Fruit fly (Drosophila melanogaster) whole organism, embryonic: ENCODE measurements around the gene NdufA3.
A peak's percentile ranks its signal among the peaks of the same experiment; 100 is the strongest.

Experiments used
- Atf6 ChIP-seq: fragments of 200-800 bp; sonication (Bioruptor generic); IDR thresholded peaks from 2 replicates; pipeline ENCODE4 v1.3.6; 2022; ENCODE audit warnings: missing biosample characterization, missing genetic modification characterization
- CG10267 ChIP-seq: fragments of 200-800 bp; sonication (Bioruptor generic); optimal IDR thresholded peaks from 2 replicates; lab custom pipeline; 2018; ENCODE audit warnings: missing biosample characterization, mild to moderate bottlenecking, missing genetic modification characterization, moderate library complexity
- CG11723 ChIP-seq: fragments of 200-800 bp; sonication (Bioruptor generic); optimal IDR thresholded peaks from 2 replicates; lab custom pipeline; 2017; ENCODE audit warnings: missing biosample characterization, mild to moderate bottlenecking, missing genetic modification characterization
- CG12071 ChIP-seq: fragments of 200-800 bp; sonication (Bioruptor generic); optimal IDR thresholded peaks from 3 replicates; lab custom pipeline; 2018; ENCODE audit warnings: missing biosample characterization, mild to moderate bottlenecking, missing genetic modification characterization
- CG12104 ChIP-seq: fragments of 200-800 bp; sonication (Bioruptor generic); optimal IDR thresholded peaks from 3 replicates; lab custom pipeline; 2016; ENCODE audit warnings: missing biosample characterization, missing genetic modification characterization
- CG13123 ChIP-seq: fragments of 200-800 bp; sonication (Bioruptor generic); optimal IDR thresholded peaks from 2 replicates; lab custom pipeline; 2016; ENCODE audit warnings: missing biosample characterization, missing genetic modification characterization
- CG17361 ChIP-seq: fragments of 200-800 bp; sonication (Bioruptor generic); IDR thresholded peaks from 3 replicates; pipeline ENCODE4 v1.3.6; 2022; ENCODE audit warnings: missing biosample characterization, missing genetic modification characterization
- CG2199 ChIP-seq: fragments of 200-800 bp; sonication (Bioruptor generic); IDR thresholded peaks from 3 replicates; pipeline ENCODE4 v1.3.6; 2022; ENCODE audit warnings: missing biosample characterization, missing genetic modification characterization
- CG2678 ChIP-seq: fragments of 200-800 bp; sonication (Bioruptor generic); optimal IDR thresholded peaks from 3 replicates; lab custom pipeline; 2019; ENCODE audit warnings: missing biosample characterization, mild to moderate bottlenecking, missing genetic modification characterization, moderate library complexity
- CG32767 ChIP-seq: fragments of 200-800 bp; sonication (Bioruptor generic); IDR thresholded peaks from 2 replicates; pipeline ENCODE4 v1.3.6; 2022; ENCODE audit warnings: missing biosample characterization, missing genetic modification characterization
- CG3281 ChIP-seq: fragments of 200-800 bp; sonication (Bioruptor generic); optimal IDR thresholded peaks from 3 replicates; lab custom pipeline; 2017; ENCODE audit warnings: missing biosample characterization, mild to moderate bottlenecking, missing genetic modification characterization
- CG33557 ChIP-seq: fragments of 200-800 bp; sonication (Bioruptor generic); optimal IDR thresholded peaks from 2 replicates; lab custom pipeline; 2019; ENCODE audit warnings: missing biosample characterization, mild to moderate bottlenecking, missing genetic modification characterization, moderate library complexity
- CG34376 ChIP-seq: fragments of 200-800 bp; sonication (Bioruptor generic); optimal IDR thresholded peaks from 2 replicates; lab custom pipeline; 2018; ENCODE audit warnings: missing biosample characterization, mild to moderate bottlenecking, missing genetic modification characterization
- CG5180 ChIP-seq: fragments of 200-800 bp; sonication (Bioruptor generic); optimal IDR thresholded peaks from 3 replicates; lab custom pipeline; 2017; ENCODE audit warnings: missing biosample characterization, missing genetic modification characterization, mild to moderate bottlenecking, moderate library complexity, missing genetic modification reagents
- CG6683 ChIP-seq: fragments of 200-800 bp; sonication (Bioruptor generic); optimal IDR thresholded peaks from 2 replicates; lab custom pipeline; 2017; ENCODE audit warnings: missing biosample characterization, mild to moderate bottlenecking, missing genetic modification characterization, missing genetic modification reagents
- CG8924 ChIP-seq: fragments of 200-800 bp; optimal IDR thresholded peaks from 3 replicates; lab custom pipeline; 2019; ENCODE audit warnings: missing biosample characterization, mild to moderate bottlenecking, missing genetic modification characterization, moderate library complexity
- CHES-1-like ChIP-seq: fragments of 200-800 bp; sonication (Bioruptor generic); optimal IDR thresholded peaks from 2 replicates; lab custom pipeline; 2016; ENCODE audit warnings: missing biosample characterization, missing genetic modification characterization
- CTCF ChIP-seq: fragments of 200-800 bp; sonication (Bioruptor generic); optimal IDR thresholded peaks from 2 replicates; lab custom pipeline; 2017; ENCODE audit warnings: missing biosample characterization, mild to moderate bottlenecking, missing genetic modification characterization, moderate library complexity
- Deaf1 ChIP-seq: fragments of 200-800 bp; optimal IDR thresholded peaks from 3 replicates; lab custom pipeline; 2019; ENCODE audit warnings: missing biosample characterization, mild to moderate bottlenecking, missing genetic modification characterization, moderate library complexity
- Dek ChIP-seq: fragments of 200-800 bp; sonication (Bioruptor generic); optimal IDR thresholded peaks from 3 replicates; lab custom pipeline; 2019; ENCODE audit warnings: missing biosample characterization, mild to moderate bottlenecking, missing genetic modification characterization, moderate library complexity
- Drgx ChIP-seq: fragments of 200-800 bp; sonication (Bioruptor generic); IDR thresholded peaks from 2 replicates; pipeline ENCODE4 v1.3.6; 2022; ENCODE audit warnings: missing biosample characterization, missing genetic modification characterization
- ERR ChIP-seq: fragments of 200-800 bp; sonication (Bioruptor generic); optimal IDR thresholded peaks from 2 replicates; lab custom pipeline; 2016; ENCODE audit warnings: missing biosample characterization, missing genetic modification characterization
- HmgZ ChIP-seq: fragments of 200-800 bp; sonication (Bioruptor generic); optimal IDR thresholded peaks from 2 replicates; lab custom pipeline; 2018; ENCODE audit warnings: missing biosample characterization, mild to moderate bottlenecking, missing genetic modification characterization
- Hr3 ChIP-seq: fragments of 200-800 bp; sonication (Bioruptor generic); optimal IDR thresholded peaks from 3 replicates; lab custom pipeline; 2016; ENCODE audit warnings: missing biosample characterization, missing genetic modification characterization
- Hr39 ChIP-seq: fragments of >200 bp; optimal IDR thresholded peaks from 2 replicates; lab custom pipeline; 2017
- Ptx1 ChIP-seq: fragments of 200-800 bp; sonication (Bioruptor generic); IDR thresholded peaks from 2 replicates; pipeline ENCODE4 v1.3.6; 2022; ENCODE audit warnings: missing biosample characterization, missing genetic modification characterization
- Xrp1 ChIP-seq: fragments of 200-800 bp; sonication (Bioruptor generic); IDR thresholded peaks from 2 replicates; pipeline ENCODE4 v1.3.6; 2022; ENCODE audit warnings: missing biosample characterization, missing genetic modification characterization
- YL-1 ChIP-seq: fragments of 200-800 bp; sonication (Bioruptor generic); optimal IDR thresholded peaks from 3 replicates; lab custom pipeline; 2017; ENCODE audit warnings: missing biosample characterization, mild to moderate bottlenecking, missing genetic modification characterization
- ap ChIP-seq: fragments of 200-800 bp; sonication (Bioruptor generic); IDR thresholded peaks from 2 replicates; pipeline ENCODE4 v1.3.6; 2022; ENCODE audit warnings: missing biosample characterization, missing genetic modification characterization
- ase ChIP-seq: fragments of 200-800 bp; sonication (Bioruptor generic); IDR thresholded peaks from 3 replicates; pipeline ENCODE4 v1.3.6; 2022; ENCODE audit warnings: missing biosample characterization, missing genetic modification characterization
- bcd ChIP-seq: fragments of 200-800 bp; sonication (Bioruptor generic); optimal IDR thresholded peaks from 2 replicates; lab custom pipeline; 2017; ENCODE audit warnings: missing biosample characterization, mild to moderate bottlenecking, missing genetic modification characterization
- cas ChIP-seq: fragments of 200-800 bp; sonication (Bioruptor generic); IDR thresholded peaks from 2 replicates; pipeline ENCODE4 v1.3.6; 2022; ENCODE audit warnings: missing biosample characterization, missing genetic modification characterization
- chinmo ChIP-seq: fragments of 200-800 bp; sonication (Bioruptor generic); IDR thresholded peaks from 4 replicates; pipeline ENCODE4 v1.3.6; 2022; ENCODE audit warnings: missing biosample characterization, missing genetic modification characterization; ENCODE audit not compliant: partially characterized antibody
- chm ChIP-seq: fragments of 200-800 bp; sonication (Bioruptor generic); IDR thresholded peaks from 2 replicates; pipeline ENCODE4 v1.3.6; 2022; ENCODE audit warnings: missing biosample characterization, missing genetic modification characterization
- cwo ChIP-seq: fragments of 200-800 bp; sonication (Bioruptor generic); optimal IDR thresholded peaks from 3 replicates; lab custom pipeline; 2017; ENCODE audit warnings: missing biosample characterization, missing genetic modification characterization, mild to moderate bottlenecking, moderate library complexity, missing genetic modification reagents
- dpn ChIP-seq, 2 experiments: fragments of 200-800 bp; sonication (Bioruptor generic); optimal IDR thresholded peaks; 3 replicates each; lab custom pipeline; 2016; ENCODE audit warnings: missing biosample characterization in 2 of 2, missing genetic modification characterization in 2 of 2
- gem ChIP-seq: fragments of 200-800 bp; sonication (Bioruptor generic); optimal IDR thresholded peaks from 2 replicates; lab custom pipeline; 2019; ENCODE audit warnings: missing biosample characterization, mild to moderate bottlenecking, missing genetic modification characterization, moderate library complexity
- insv ChIP-seq, 2 experiments: fragments of 200-800 bp; sonication (Bioruptor generic); optimal IDR thresholded peaks; 3 replicates each; lab custom pipeline; 2016 to 2018; ENCODE audit warnings: missing biosample characterization in 2 of 2, missing genetic modification characterization in 2 of 2
- lilli ChIP-seq: fragments of 200-800 bp; sonication (Bioruptor generic); optimal IDR thresholded peaks from 3 replicates; lab custom pipeline; 2016; ENCODE audit warnings: missing biosample characterization, missing genetic modification characterization
- lov ChIP-seq, 2 experiments: fragments of 200-800 bp in 1 of 2; fragments of >200 bp in 1 of 2; sonication (Bioruptor generic) in 1 of 2; IDR thresholded peaks in 1 of 2; optimal IDR thresholded peaks in 1 of 2; 2 replicates in 1 of 2; 3 replicates in 1 of 2; pipeline versions ENCODE4 v1.3.6 to Lab custom; 2017 to 2022; ENCODE audit warnings: missing biosample characterization in 1 of 2, missing genetic modification characterization in 1 of 2
- pan ChIP-seq, 4 experiments: fragments of >200 bp in 3 of 4; fragments of 200-800 bp in 1 of 4; sonication (Bioruptor generic) in 1 of 4; optimal IDR thresholded peaks in 3 of 4; IDR thresholded peaks in 1 of 4; 2 replicates each; pipeline versions ENCODE4 v1.3.6 to Lab custom; 2017 to 2022; ENCODE audit warnings: missing biosample characterization in 2 of 4, missing genetic modification characterization in 2 of 4, mixed read lengths in 1 of 4
- repo ChIP-seq: fragments of 200-800 bp; sonication (Bioruptor generic); optimal IDR thresholded peaks from 2 replicates; lab custom pipeline; 2016; ENCODE audit warnings: missing biosample characterization, missing genetic modification characterization
- run ChIP-seq: fragments of 200-800 bp; sonication (Bioruptor generic); optimal IDR thresholded peaks from 3 replicates; lab custom pipeline; 2018; ENCODE audit warnings: missing biosample characterization, mild to moderate bottlenecking, missing genetic modification characterization
- schlank ChIP-seq: fragments of 200-800 bp; sonication (Bioruptor generic); optimal IDR thresholded peaks from 2 replicates; lab custom pipeline; 2018; ENCODE audit warnings: missing biosample characterization, mild to moderate bottlenecking, missing genetic modification characterization
- so ChIP-seq: fragments of 200-800 bp; sonication (Bioruptor generic); IDR thresholded peaks from 3 replicates; pipeline ENCODE4 v1.3.6; 2022; ENCODE audit warnings: missing biosample characterization, missing genetic modification characterization
- tna ChIP-seq: fragments of 200-800 bp; sonication (Bioruptor generic); IDR thresholded peaks from 2 replicates; pipeline ENCODE4 v1.3.6; 2022; ENCODE audit warnings: missing biosample characterization, missing genetic modification characterization; ENCODE audit not compliant: partially characterized antibody
- unc-4 ChIP-seq: fragments of 200-800 bp; sonication (Bioruptor generic); IDR thresholded peaks from 2 replicates; pipeline ENCODE4 v1.3.6; 2022; ENCODE audit warnings: missing biosample characterization, missing genetic modification characterization; ENCODE audit not compliant: partially characterized antibody
- wdn ChIP-seq: fragments of 200-800 bp; sonication (Bioruptor generic); IDR thresholded peaks from 2 replicates; pipeline ENCODE4 v1.3.6; 2022; ENCODE audit warnings: missing biosample characterization, missing genetic modification characterization
- zen2 ChIP-seq: fragments of 200-800 bp; sonication (Bioruptor generic); IDR thresholded peaks from 3 replicates; pipeline ENCODE4 v1.3.6; 2022; ENCODE audit warnings: missing biosample characterization, missing genetic modification characterization; ENCODE audit not compliant: partially characterized antibody

The NdufA3 gene

DNA sequence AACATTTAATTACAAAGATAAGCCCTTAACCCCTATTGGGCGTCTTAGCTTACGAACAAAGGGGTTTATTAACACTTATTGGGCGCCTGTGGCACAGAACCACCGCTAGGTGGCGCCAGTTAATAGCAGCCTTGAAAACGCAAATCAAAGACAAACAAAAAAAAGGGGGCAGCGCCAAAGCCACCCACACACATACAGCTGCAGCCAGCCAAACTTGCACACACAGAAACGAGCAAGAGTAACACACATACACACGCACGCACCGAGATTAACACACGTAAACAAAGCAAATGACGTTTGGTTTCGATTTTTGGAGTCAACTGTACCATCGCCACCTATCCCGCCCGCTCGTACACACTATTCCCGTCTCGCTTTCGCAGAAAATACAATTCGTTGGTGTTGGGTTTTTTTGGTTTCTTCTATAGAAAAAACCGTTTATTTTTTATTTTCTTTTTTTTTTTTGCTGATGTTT, 7.7 kb downstream of the NdufA3 start (continued):
- TF ChIP-seq CG6683 (GFP tag; lab: Kevin White, UChicago) (no peak), CHES-1-like (GFP tag; lab: Kevin White, UChicago) (peak; percentile 38), CG8924 (tag; lab: Kevin White, UChicago) (peak; percentile 31), CG12071 (no peak), insv (GFP tag; optimal IDR thresholded peaks at IDR 0.05; lab: Kevin White, UChicago) (peak in 1 of 2 experiments; percentile 7), Atf6 (GFP tag; lab: Robert Waterston, UW) (peak; percentile 56), so (GFP tag; lab: Robert Waterston, UW) (peak; percentile 71; the same call in 2 of the 3 replicates), pan (optimal IDR thresholded peaks at IDR 0.05; lab: Kevin White, UChicago) (no peak), pan (GFP tag; optimal IDR thresholded peaks at IDR 0.05 in 1 of 2, IDR thresholded peaks at IDR 0.05 in 1 of 2) (peak in 1 of 2 experiments; percentile 55), CG34376 (peak; percentile 59), run (tag; lab: Kevin White, UChicago) (no peak), zen2 (GFP tag; lab: Robert Waterston, UW) (no peak), CG17361 (GFP tag; lab: Robert Waterston, UW) (0 out of 3 replicates have a peak, but pooled peaks have one; percentile 18), ERR (GFP tag; lab: Kevin White, UChicago) (peak; percentile 41), CG12104 (GFP tag; lab: Kevin White, UChicago) (peak; percentile 24), tna (GFP tag; lab: Robert Waterston, UW) (peak; percentile 18; the same call in 1 of the 2 replicates), Xrp1 (GFP tag; lab: Robert Waterston, UW) (peak; percentile 42; the same call in 1 of the 2 replicates), bcd (GFP tag; lab: Kevin White, UChicago) (peak; percentile 24), Hr39 (lab: Kevin White, UChicago) (no peak), schlank (no peak), CG2678 (tag; lab: Kevin White, UChicago) (no peak), CG11723 (GFP tag; lab: Kevin White, UChicago) (no peak), Dek (tag; lab: Kevin White, UChicago) (peak; percentile 35), Deaf1 (tag; lab: Kevin White, UChicago) (peak; percentile 50), CG13123 (GFP tag; lab: Kevin White, UChicago) (peak; percentile 33), CG32767 (GFP tag; lab: Robert Waterston, UW) (no peak), HmgZ (tag; lab: Kevin White, UChicago) (peak; percentile 54), Drgx (peak; percentile 68), gem (tag; lab: Kevin White, UChicago) (no peak), repo (GFP tag; lab: Kevin White, UChicago) (no peak), CTCF (GFP tag; lab: Kevin White, UChicago) (peak; percentile 95), CG33557 (GFP tag; lab: Kevin White, UChicago) (peak; percentile 44), CG10267 (tag; lab: Kevin White, UChicago) (peak; percentile 24), Hr3 (GFP tag; lab: Kevin White, UChicago) (peak; percentile 17), CG5180 (GFP tag; lab: Kevin White, UChicago) (peak; percentile 36), CG2199 (GFP tag; lab: Robert Waterston, UW) (0 out of 3 replicates have a peak, but pooled peaks have one; percentile 62), unc-4 (GFP tag; lab: Robert Waterston, UW) (0 out of 2 replicates have a peak, but pooled peaks have one; percentile 23), cas (GFP tag; lab: Robert Waterston, UW) (no peak), wdn (GFP tag; lab: Robert Waterston, UW) (peak; percentile 96), ap (GFP tag; lab: Robert Waterston, UW) (no peak), lov (optimal IDR thresholded peaks at IDR 0.05; lab: Kevin White, UChicago) (no peak), lov (GFP tag; IDR thresholded peaks at IDR 0.05; lab: Robert Waterston, UW) (0 out of 3 replicates have a peak, but pooled peaks have one; percentile 23), chm (GFP tag; lab: Robert Waterston, UW) (peak; percentile 64; the same call in 1 of the 2 replicates), Ptx1 (GFP tag; lab: Robert Waterston, UW) (peak; percentile 57; the same call in 1 of the 2 replicates), dpn (GFP tag; optimal IDR thresholded peaks at IDR 0.05; lab: Kevin White, UChicago) (peak; percentile 9 to 24), chinmo (peak; percentile 97), CG3281 (peak; percentile 53), lilli (GFP tag; lab: Kevin White, UChicago) (peak; percentile 42), cwo (GFP tag; lab: Kevin White, UChicago) (peak; percentile 39), YL-1 (GFP tag; lab: Kevin White, UChicago) (peak; percentile 58), ase (0 out of 3 replicates have a peak, but pooled peaks have one; percentile 12)
